Worm (Caenorhabditis elegans) whole organism, L1 larva: ENCODE data around the gene F37H8.6.

Experiments used
- fos-1 ChIP-seq: fragments of 150-350 bp; optimal IDR thresholded peaks from 2 replicates; lab custom pipeline; 2014; ENCODE audit warnings: missing biosample characterization, missing genetic modification characterization
- nhr-76 ChIP-seq: sonication (generic microtip); optimal IDR thresholded peaks from 2 replicates; lab custom pipeline; 2017; ENCODE audit warnings: missing biosample characterization, missing genetic modification characterization
- skn-1 ChIP-seq: fragments of 150-350 bp; optimal IDR thresholded peaks from 2 replicates; lab custom pipeline; 2014; ENCODE audit warnings: missing biosample characterization, missing genetic modification characterization

DNA sequence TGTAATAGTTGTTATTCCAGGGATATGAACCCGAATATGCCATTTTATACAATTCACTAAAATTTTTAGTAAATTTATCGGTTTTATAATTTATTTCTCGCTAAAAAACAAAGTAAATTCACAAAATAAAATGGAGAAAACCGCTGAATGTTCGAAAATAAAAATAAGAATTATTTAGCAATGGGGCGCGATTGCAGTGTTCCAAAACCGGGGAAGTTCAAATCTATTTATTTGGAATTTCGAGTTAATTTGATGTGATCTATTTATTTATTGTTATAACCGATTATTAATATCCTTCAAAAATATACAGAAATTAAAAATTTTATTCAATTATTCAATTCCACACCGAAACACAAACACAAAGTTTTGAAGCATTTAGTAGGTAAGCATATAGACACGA is 44.7 kb downstream of the F37H8.6 start, which contains the start of gene F40F8.11:
- no peak for TF ChIP-seq fos-1
- TF ChIP-seq nhr-76, result no peak
- peak; percentile 57 for TF ChIP-seq skn-1
